Worm (Caenorhabditis elegans) whole organism, early embryonic: ENCODE measurements around the gene spas-1.

Source experiments
- B0310.2 ChIP-seq: sonication (generic microtip); optimal IDR thresholded peaks from 2 replicates; lab custom pipeline; 2016; ENCODE audit warnings: mild to moderate bottlenecking, missing genetic modification characterization, missing compliant biosample characterization
- F13C5.2 ChIP-seq: sonication (generic microtip); optimal IDR thresholded peaks from 2 replicates; lab custom pipeline; 2017; ENCODE audit warnings: mild to moderate bottlenecking, missing genetic modification characterization, inconsistent platforms, missing compliant biosample characterization
- ama-1 ChIP-seq: fragments of 150-350 bp; optimal IDR thresholded peaks from 2 replicates; lab custom pipeline; 2014
- ceh-13 ChIP-seq: fragments of 200-800 bp; sonication (Bioruptor generic); optimal IDR thresholded peaks from 2 replicates; lab custom pipeline; 2018; ENCODE audit warnings: mild to moderate bottlenecking, missing genetic modification characterization, missing compliant biosample characterization
- ceh-36 ChIP-seq: sonication (generic microtip); optimal IDR thresholded peaks from 2 replicates; lab custom pipeline; 2016; ENCODE audit warnings: missing genetic modification characterization, inconsistent platforms, missing compliant biosample characterization
- ets-7 ChIP-seq: sonication (generic microtip); optimal IDR thresholded peaks from 2 replicates; lab custom pipeline; 2016; ENCODE audit warnings: missing genotype, missing genetic modification characterization, missing compliant biosample characterization
- flt-1 ChIP-seq: fragments of 200-800 bp; sonication (Bioruptor generic); IDR thresholded peaks from 2 replicates; pipeline ENCODE4 v1.3.6; 2022; ENCODE audit warnings: missing genetic modification characterization, missing compliant biosample characterization
- hmg-4 ChIP-seq: fragments of 200-800 bp; sonication (Bioruptor generic); optimal IDR thresholded peaks from 2 replicates; lab custom pipeline; 2018; ENCODE audit warnings: mild to moderate bottlenecking, missing genetic modification characterization, missing compliant biosample characterization
- pes-1 ChIP-seq: fragments of 200-800 bp; sonication (Bioruptor generic); IDR thresholded peaks from 2 replicates; pipeline ENCODE4 v1.3.6; 2022; ENCODE audit warnings: missing genetic modification reagents, missing genetic modification characterization, missing compliant biosample characterization
- scrt-1 ChIP-seq: fragments of 200-800 bp; sonication (Bioruptor generic); IDR thresholded peaks from 2 replicates; pipeline ENCODE4 v1.3.6; 2022; ENCODE audit warnings: missing genetic modification characterization, missing compliant biosample characterization
- sea-1 ChIP-seq: fragments of 200-800 bp; sonication (Bioruptor generic); conservative IDR thresholded peaks from 2 replicates; pipeline ENCODE4 v1.3.6; 2022; ENCODE audit warnings: missing genetic modification characterization, missing compliant biosample characterization
- tbx-11 ChIP-seq: fragments of 200-800 bp; sonication (Bioruptor generic); IDR thresholded peaks from 2 replicates; pipeline ENCODE4 v1.3.6; 2022; ENCODE audit warnings: missing genetic modification characterization, missing compliant biosample characterization
- tbx-37 ChIP-seq: fragments of 200-800 bp; sonication (Bioruptor generic); conservative IDR thresholded peaks from 2 replicates; pipeline ENCODE4 v1.3.6; 2022; ENCODE audit warnings: missing genetic modification reagents, missing genetic modification characterization, missing compliant biosample characterization
- tra-4 ChIP-seq: sonication (generic microtip); optimal IDR thresholded peaks from 2 replicates; lab custom pipeline; 2017; ENCODE audit warnings: missing genetic modification characterization, missing compliant biosample characterization

DNA sequence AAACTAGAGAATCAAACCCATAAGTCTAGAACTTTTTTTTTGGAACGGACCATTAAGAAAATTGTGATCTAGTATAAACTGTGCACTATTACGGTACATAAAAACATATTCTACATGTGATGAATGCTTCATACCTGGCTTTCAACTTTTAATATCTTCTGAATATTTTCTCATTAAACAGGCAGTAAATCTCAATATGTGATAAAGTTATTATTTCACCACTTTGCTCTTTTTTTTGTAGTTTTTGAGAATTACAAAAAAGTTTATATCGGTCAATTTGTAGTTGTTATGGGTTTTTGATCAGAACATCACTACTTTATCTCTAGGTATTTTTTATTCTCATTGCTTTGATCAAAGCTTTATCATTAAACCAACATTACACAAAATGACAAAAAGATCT is 48.8 kb downstream of the spas-1 start:
- TF ChIP-seq ama-1 (lab: Kevin White, UChicago) (no peak), hmg-4 (GFP tag; lab: Kevin White, UChicago) (no peak), sea-1 (GFP tag; lab: Robert Waterston, UW) (no peak), ceh-36 (tag; lab: Kevin White, UChicago) (no peak), F13C5.2 (tag; lab: Kevin White, UChicago) (no peak), pes-1 (GFP tag; lab: Robert Waterston, UW) (no peak), flt-1 (GFP tag; lab: Robert Waterston, UW) (no peak), ceh-13 (GFP tag; lab: Kevin White, UChicago) (no peak), tra-4 (tag; lab: Kevin White, UChicago) (no peak), ets-7 (tag; lab: Kevin White, UChicago) (no peak), tbx-11 (GFP tag; lab: Robert Waterston, UW) (no peak), B0310.2 (tag; lab: Kevin White, UChicago) (no peak), tbx-37 (GFP tag; lab: Robert Waterston, UW) (no peak), scrt-1 (GFP tag; lab: Robert Waterston, UW) (no peak)
